Worm (Caenorhabditis elegans): Measurements from ENCODE around the gene srh-32.

The srh-32 gene

DNA sequence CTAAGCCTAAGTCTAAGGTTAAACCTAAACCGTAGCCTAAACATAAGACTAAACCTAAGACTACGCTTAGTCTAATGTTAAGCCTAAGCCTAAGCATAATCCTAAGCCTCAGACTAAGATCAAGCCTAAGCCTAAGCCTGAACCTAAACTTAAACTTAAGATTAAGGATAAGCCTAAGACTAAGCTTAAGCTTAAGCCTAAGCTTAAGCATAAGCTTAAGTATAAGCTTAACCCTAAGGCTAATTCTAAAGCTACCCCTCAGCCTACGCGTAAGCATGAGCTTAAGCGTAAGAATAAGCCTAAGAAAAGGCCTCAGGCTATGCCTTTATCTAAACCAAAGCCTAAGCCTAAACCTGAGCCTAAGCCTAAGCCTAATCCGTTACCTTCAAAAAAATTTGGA is 27.3 kb downstream of the srh-32 start:
- TF ChIP-seq die-1 (tag; optimal IDR thresholded peaks at IDR 0.05): no peak
- no peak for TF ChIP-seq madf-10 (tag; optimal IDR thresholded peaks at IDR 0.05)
- TF ChIP-seq T26A5.8 (tag; optimal IDR thresholded peaks at IDR 0.05): no peak
- no peak for TF ChIP-seq xnd-1 (tag; optimal IDR thresholded peaks at IDR 0.05)
- TF ChIP-seq B0261.1 (tag; optimal IDR thresholded peaks at IDR 0.05): no peak
- no peak for TF ChIP-seq attf-3 (GFP tag; conservative IDR thresholded peaks at IDR 0.05)
- TF ChIP-seq rec-8 (tag; optimal IDR thresholded peaks at IDR 0.05): no peak
- TF ChIP-seq hrde-1 (tag; optimal IDR thresholded peaks at IDR 0.05; ENCODE audit: borderline replicate concordance): no peak
- no peak for TF ChIP-seq lag-1 (GFP tag; IDR thresholded peaks at IDR 0.05)
- TF ChIP-seq snpc-3.4 (tag; optimal IDR thresholded peaks at IDR 0.05): no peak
- no peak for TF ChIP-seq Y95B8A.8 (GFP tag; IDR thresholded peaks at IDR 0.05)
- TF ChIP-seq repo-1 (tag; optimal IDR thresholded peaks at IDR 0.05): no peak
- TF ChIP-seq lin-26 (GFP tag; IDR thresholded peaks at IDR 0.05): no peak

DNA sequence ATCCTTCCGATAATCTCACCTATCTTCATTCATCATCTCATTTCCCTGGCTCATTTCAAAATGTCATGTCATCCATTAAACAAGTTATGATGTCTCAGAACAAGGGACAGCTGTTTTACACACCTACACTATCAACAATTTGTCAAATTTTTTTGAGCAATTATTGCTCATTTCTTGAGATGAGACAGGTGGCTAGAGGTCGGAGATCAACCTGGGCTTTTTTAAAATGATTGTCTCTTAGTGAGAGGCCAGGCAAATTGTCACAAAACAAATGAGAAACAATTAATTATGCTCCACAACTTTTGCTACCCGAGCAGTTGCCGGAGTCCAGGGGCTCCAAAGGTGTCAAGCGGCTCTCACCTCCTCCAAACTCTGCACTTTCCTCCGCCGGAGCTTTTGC is 27.7 kb downstream of the srh-32 start:
- TF ChIP-seq snpc-1.1 (tag; optimal IDR thresholded peaks at IDR 0.05; ENCODE audit: insufficient read depth): no peak
- no peak for TF ChIP-seq akir-1 (GFP tag; optimal IDR thresholded peaks at IDR 0.05)
- no peak for TF ChIP-seq ccch-3 (GFP tag; optimal IDR thresholded peaks at IDR 0.05)
- no peak for TF ChIP-seq aptf-2 (GFP tag; conservative IDR thresholded peaks at IDR 0.05)
- TF ChIP-seq sptf-2 (GFP tag; optimal IDR thresholded peaks at IDR 0.05): no peak
- TF ChIP-seq Y95B8A.8 (GFP tag; IDR thresholded peaks at IDR 0.05): no peak
- TF ChIP-seq gei-17 (GFP tag; optimal IDR thresholded peaks at IDR 0.05): no peak
- no peak for TF ChIP-seq T26A5.8 (tag; optimal IDR thresholded peaks at IDR 0.05)
- TF ChIP-seq F22D6.2 (tag; optimal IDR thresholded peaks at IDR 0.05): no peak
- TF ChIP-seq mel-28 (tag; optimal IDR thresholded peaks at IDR 0.05; ENCODE audit: borderline replicate concordance): no peak

DNA sequence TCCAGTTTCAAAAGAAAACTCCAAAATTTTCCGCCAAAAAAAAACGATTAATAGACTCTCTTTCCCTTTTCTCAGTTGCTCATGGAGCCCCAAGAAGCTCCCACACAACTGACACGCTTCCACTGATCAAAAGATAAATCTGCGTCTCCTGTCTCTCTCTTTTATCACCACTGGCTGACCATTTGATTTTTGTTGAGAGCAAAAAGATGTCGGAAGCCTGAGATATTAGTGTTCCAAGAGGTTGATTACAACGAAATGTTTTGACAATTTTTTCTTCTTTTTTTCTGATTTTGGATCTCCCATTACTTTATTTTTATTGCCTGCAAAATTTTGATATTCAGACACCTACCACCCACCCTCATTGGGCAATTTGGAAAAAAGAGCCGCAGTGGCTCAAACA is 31.5 kb downstream of the srh-32 start, which contains the start of gene twk-42:
Gene twk-42 (minus strand): TSS at position 101 of the 400 bp plus-strand sequence.
- no peak for TF ChIP-seq ama-1 (optimal IDR thresholded peaks at IDR 0.05)
- TF ChIP-seq ama-1 (GFP tag; optimal IDR thresholded peaks at IDR 0.05): no peak
- no peak for TF ChIP-seq snpc-1.1 (tag; optimal IDR thresholded peaks at IDR 0.05; ENCODE audit: insufficient read depth)
- TF ChIP-seq ztf-6 (GFP tag; IDR thresholded peaks at IDR 0.05): no peak
- no peak for TF ChIP-seq egl-44 (GFP tag; IDR thresholded peaks at IDR 0.05)
- no peak for TF ChIP-seq dpff-1 (tag; optimal IDR thresholded peaks at IDR 0.05)
- no peak for TF ChIP-seq akir-1 (GFP tag; optimal IDR thresholded peaks at IDR 0.05)
- TF ChIP-seq F57A8.1 (GFP tag; optimal IDR thresholded peaks at IDR 0.05): no peak
- TF ChIP-seq hlh-26 (GFP tag; conservative IDR thresholded peaks at IDR 0.05): no peak
- no peak for TF ChIP-seq ztf-22 (GFP tag; optimal IDR thresholded peaks at IDR 0.05)
- no peak for TF ChIP-seq C06A6.2 (GFP tag; conservative IDR thresholded peaks at IDR 0.05)
- no peak for TF ChIP-seq xnd-1 (tag; optimal IDR thresholded peaks at IDR 0.05)
- TF ChIP-seq nfyb-1 (GFP tag; IDR thresholded peaks at IDR 0.05): no peak
- TF ChIP-seq F22D6.2 (tag; optimal IDR thresholded peaks at IDR 0.05): no peak
- TF ChIP-seq ztf-3 (GFP tag; optimal IDR thresholded peaks at IDR 0.05): no peak
- TF ChIP-seq F23B12.7 (tag; optimal IDR thresholded peaks at IDR 0.05; ENCODE audit: insufficient read depth): no peak
- no peak for TF ChIP-seq him-1 (tag; optimal IDR thresholded peaks at IDR 0.05)
- no peak for TF ChIP-seq nhr-120 (GFP tag; IDR thresholded peaks at IDR 0.05)
- TF ChIP-seq Y67H2A.10 (GFP tag; conservative IDR thresholded peaks at IDR 0.05): no peak
- TF ChIP-seq lin-26 (GFP tag; IDR thresholded peaks at IDR 0.05): no peak
- TF ChIP-seq nfya-2 (GFP tag; IDR thresholded peaks at IDR 0.05): no peak
